Fruit fly (Drosophila melanogaster): ENCODE data around the gene CG31344.

- no peak for TF ChIP-seq Hr39 (GFP tag; optimal IDR thresholded peaks at IDR 0.05)
- TF ChIP-seq Met (GFP tag; optimal IDR thresholded peaks at IDR 0.05) = no peak
- TF ChIP-seq Sox14 (GFP tag; optimal IDR thresholded peaks at IDR 0.05) = no peak
- no peak for TF ChIP-seq Hr38 (GFP tag; optimal IDR thresholded peaks at IDR 0.05)
- TF ChIP-seq Eip93F (GFP tag; optimal IDR thresholded peaks at IDR 0.05) = no peak
- no peak for TF ChIP-seq Eip75B (GFP tag; optimal IDR thresholded peaks at IDR 0.05)
- TF ChIP-seq CG32006 (GFP tag; optimal IDR thresholded peaks at IDR 0.05) = no peak
- no peak for TF ChIP-seq CG10631 (GFP tag; optimal IDR thresholded peaks at IDR 0.05)
- no peak for TF ChIP-seq CG4318 (GFP tag; optimal IDR thresholded peaks at IDR 0.05)
- no peak for TF ChIP-seq Gug (GFP tag; IDR thresholded peaks at IDR 0.05)
Measured at dm6 chr3R:15197373-15197772, 27.8 kb downstream of the CG31344 start.

Data from whole organism, prepupa.